Fruit fly (Drosophila melanogaster) Kc167 (cell line): ENCODE measurements around the gene CG31823.

Source experiments
- Myc ChIP-seq: fragments of >200 bp; optimal IDR thresholded peaks from 2 replicates; lab custom pipeline; 2017; ENCODE audit warnings: missing external identifiers
- Sin3A ChIP-seq: fragments of >200 bp; optimal IDR thresholded peaks from 2 replicates; lab custom pipeline; 2018; ENCODE audit warnings: missing external identifiers
- h ChIP-seq: fragments of >200 bp; optimal IDR thresholded peaks from 3 replicates; lab custom pipeline; 2018; ENCODE audit warnings: missing external identifiers
- insv ChIP-seq: fragments of >200 bp; optimal IDR thresholded peaks from 3 replicates; lab custom pipeline; 2018; ENCODE audit warnings: missing external identifiers
- psq ChIP-seq: fragments of >200 bp; optimal IDR thresholded peaks from 2 replicates; lab custom pipeline; 2017; ENCODE audit warnings: missing external identifiers
- ttk ChIP-seq: sonication (Bioruptor generic); optimal IDR thresholded peaks from 2 replicates; lab custom pipeline; 2017; ENCODE audit warnings: missing external identifiers

DNA sequence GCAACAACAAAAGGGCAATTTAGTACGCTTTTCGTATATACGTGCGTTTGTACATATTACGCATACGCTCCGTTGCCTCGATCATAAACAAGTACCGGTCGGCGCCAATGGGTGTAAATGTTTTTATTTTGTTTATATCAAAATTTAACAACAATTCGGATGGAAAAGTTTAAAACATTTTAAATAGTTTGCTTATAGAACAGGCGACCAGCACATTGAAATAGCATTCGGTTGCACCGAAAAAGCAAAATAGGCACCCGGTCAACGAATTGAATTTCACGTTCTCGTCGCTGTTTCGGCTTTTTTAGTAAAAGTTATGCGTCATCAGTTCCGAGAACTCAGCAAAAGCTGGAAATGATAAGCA lies 13.3 kb upstream of the CG31823 start:
- TF ChIP-seq ttk (lab: Kevin White, UChicago): no peak
- TF ChIP-seq psq (lab: Kevin White, UChicago): no peak
- TF ChIP-seq Myc: no peak
- no peak for TF ChIP-seq insv (lab: Kevin White, UChicago)
- TF ChIP-seq Sin3A (lab: Kevin White, UChicago): no peak
- TF ChIP-seq h (lab: Kevin White, UChicago): no peak
